Fruit fly (Drosophila melanogaster): ENCODE data around the gene Inx5.

Gene Inx5

DNA sequence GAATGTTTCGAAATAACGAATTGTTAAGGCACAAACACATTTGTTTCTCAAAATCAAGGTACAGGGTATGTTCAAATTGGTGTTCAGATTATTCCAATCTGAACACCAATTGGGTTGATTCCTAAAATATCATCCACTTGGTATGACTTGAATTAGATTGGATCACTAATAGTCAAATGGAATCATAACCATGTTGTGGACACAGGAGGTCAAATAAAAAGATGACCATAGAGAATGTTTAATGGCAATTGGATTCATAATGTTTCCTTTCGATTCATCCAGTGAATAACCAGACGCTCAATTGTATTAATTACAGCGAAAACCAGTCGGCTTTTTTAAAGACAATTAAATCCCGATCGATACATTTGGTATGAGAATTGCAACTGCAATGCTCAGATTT, 20.4 kb upstream of the Inx5 start:
- no peak for TF ChIP-seq vri (GFP tag; optimal IDR thresholded peaks at IDR 0.05)
- no peak for TF ChIP-seq Hr39 (GFP tag; optimal IDR thresholded peaks at IDR 0.05)
- no peak for TF ChIP-seq Sox14 (GFP tag; optimal IDR thresholded peaks at IDR 0.05)
- TF ChIP-seq CG11294 (GFP tag; IDR thresholded peaks at IDR 0.05), result no peak
- TF ChIP-seq CG9139 (GFP tag; optimal IDR thresholded peaks at IDR 0.05), result no peak
- no peak for TF ChIP-seq CG7368 (GFP tag; optimal IDR thresholded peaks at IDR 0.05)
- TF ChIP-seq dac (GFP tag; optimal IDR thresholded peaks at IDR 0.05), result no peak
- TF ChIP-seq CG8632 (GFP tag; optimal IDR thresholded peaks at IDR 0.05), result no peak
- no peak for TF ChIP-seq CG34406 (GFP tag; optimal IDR thresholded peaks at IDR 0.05)
- no peak for TF ChIP-seq CG10669 (GFP tag; optimal IDR thresholded peaks at IDR 0.05)
- TF ChIP-seq Eip93F (GFP tag; optimal IDR thresholded peaks at IDR 0.05), result no peak

DNA sequence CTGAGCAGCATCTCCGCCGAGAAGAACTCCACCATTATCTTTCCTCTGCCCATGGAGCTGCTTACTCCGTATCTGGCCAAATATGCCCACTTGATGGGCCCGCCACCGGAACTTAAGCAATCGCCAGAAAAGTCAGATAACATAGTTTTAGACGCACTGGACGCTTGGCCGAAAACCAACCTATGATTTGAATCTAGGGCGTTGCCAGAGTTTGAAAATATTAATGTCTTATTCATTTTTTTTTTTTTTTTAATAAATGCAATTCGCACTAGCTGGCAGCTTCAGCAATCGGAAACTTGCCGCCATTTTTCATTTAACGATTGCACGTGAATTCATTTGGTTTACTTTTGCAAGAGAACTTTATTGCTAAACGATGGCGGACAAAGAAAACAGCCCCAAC, 19.2 kb upstream of the Inx5 start, which contains the start of gene HP1D3csd:
HP1D3csd (plus strand) TSS at position 312 of the 400 bp plus-strand sequence.
- TF ChIP-seq CG3032 (tag; optimal IDR thresholded peaks at IDR 0.05) (peak; percentile 10), Hr39 (GFP tag; optimal IDR thresholded peaks at IDR 0.05) (no peak), CG9139 (GFP tag; optimal IDR thresholded peaks at IDR 0.05) (no peak), CG6163 (GFP tag; IDR thresholded peaks at IDR 0.05) (peak; percentile 63; the same call in 2 of the 3 replicates), Gug (GFP tag; IDR thresholded peaks at IDR 0.05) (peak; percentile 22; the same call in 1 of the 2 replicates), eg (GFP tag; IDR thresholded peaks at IDR 0.05) (peak; percentile 48; the same call in 2 of the 3 replicates), Eip78C (GFP tag) (peak; percentile 74), CG34406 (GFP tag; optimal IDR thresholded peaks at IDR 0.05) (no peak), ss (GFP tag; optimal IDR thresholded peaks at IDR 0.05) (peak in 1 of 2 experiments; percentile 10), CG6792 (GFP tag; optimal IDR thresholded peaks at IDR 0.05) (no peak)

DNA sequence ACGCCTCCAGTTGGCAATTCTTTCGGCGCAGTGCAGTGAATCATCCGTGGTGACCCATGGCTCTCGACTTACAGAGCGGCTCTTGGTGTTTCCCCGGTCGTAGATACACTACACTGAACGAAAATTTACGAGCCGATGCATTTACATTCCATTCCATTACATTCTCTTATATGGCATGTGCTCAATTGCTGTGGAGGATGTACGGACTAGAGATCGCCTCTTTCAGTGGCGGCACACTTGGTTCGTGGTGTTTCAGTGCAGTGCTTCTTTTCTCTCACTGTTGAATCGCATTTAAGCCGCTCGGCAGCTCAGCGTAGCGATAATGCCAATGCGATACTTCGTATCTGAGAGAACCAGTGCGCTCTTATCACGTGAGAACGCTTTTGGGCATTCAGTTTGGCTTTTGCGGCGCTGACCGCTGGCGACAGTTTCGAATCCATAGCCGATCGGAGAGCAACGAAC, 17.0 kb upstream of the Inx5 start, which contains the start of gene Mec2:
Mec2 (plus strand) TSS at position 412 of the 462 bp plus-strand sequence.
- TF ChIP-seq CG11294 (GFP tag; IDR thresholded peaks at IDR 0.05) (0 out of 2 replicates have a peak, but pooled peaks have one; percentile 26), CG8319 (GFP tag; optimal IDR thresholded peaks at IDR 0.05) (peak; percentile 53), CG10669 (GFP tag; optimal IDR thresholded peaks at IDR 0.05) (peak; percentile 67), CG16779 (tag; optimal IDR thresholded peaks at IDR 0.05) (peak; percentile 52), salr (GFP tag; optimal IDR thresholded peaks at IDR 0.05) (peak; percentile 36 to 67), ss (GFP tag; optimal IDR thresholded peaks at IDR 0.05) (peak; percentile 12 to 71), CG6792 (GFP tag; optimal IDR thresholded peaks at IDR 0.05) (peak; percentile 83), Gug (GFP tag; IDR thresholded peaks at IDR 0.05) (peak; percentile 45), fd85E (GFP tag; optimal IDR thresholded peaks at IDR 0.05) (no peak), Hr38 (GFP tag; optimal IDR thresholded peaks at IDR 0.05) (no peak), Smox (GFP tag; optimal IDR thresholded peaks at IDR 0.05) (peak; percentile 82), CG6276 (GFP tag; optimal IDR thresholded peaks at IDR 0.05) (no peak), dac (GFP tag; optimal IDR thresholded peaks at IDR 0.05) (peak; percentile 10), net (GFP tag; optimal IDR thresholded peaks at IDR 0.05) (peak; percentile 69), OdsH (GFP tag; optimal IDR thresholded peaks at IDR 0.05) (peak; percentile 83), CG11762 (GFP tag; optimal IDR thresholded peaks at IDR 0.05; ENCODE audit: insufficient read depth) (peak; percentile 37), Sox102F (GFP tag; optimal IDR thresholded peaks at IDR 0.05) (peak; percentile 79), fd59A (GFP tag; optimal IDR thresholded peaks at IDR 0.05) (peak; percentile 63), Eip93F (GFP tag; optimal IDR thresholded peaks at IDR 0.05) (peak; percentile 68), Blimp-1 (GFP tag; optimal IDR thresholded peaks at IDR 0.05) (peak; percentile 43), CG1621 (tag; optimal IDR thresholded peaks at IDR 0.05) (peak; percentile 74), CG6854 (GFP tag; optimal IDR thresholded peaks at IDR 0.05) (no peak), CG11902 (GFP tag; optimal IDR thresholded peaks at IDR 0.05) (peak; percentile 37), CG6163 (GFP tag; IDR thresholded peaks at IDR 0.05) (peak; percentile 82), Ets96B (tag; optimal IDR thresholded peaks at IDR 0.05) (peak; percentile 62), CG31627 (GFP tag; optimal IDR thresholded peaks at IDR 0.05) (peak; percentile 88), vri (GFP tag; optimal IDR thresholded peaks at IDR 0.05) (peak; percentile 60), lz (GFP tag; optimal IDR thresholded peaks at IDR 0.05) (peak; percentile 82), Met (GFP tag; optimal IDR thresholded peaks at IDR 0.05) (peak; percentile 80), Ets21C (GFP tag; optimal IDR thresholded peaks at IDR 0.05) (peak; percentile 77), CG3032 (tag; optimal IDR thresholded peaks at IDR 0.05) (peak; percentile 61), CG6808 (GFP tag; optimal IDR thresholded peaks at IDR 0.05) (peak; percentile 57), Eip78C (GFP tag) (peak; percentile 91), CG8119 (GFP tag; IDR thresholded peaks at IDR 0.05) (peak; percentile 55; the same call in 1 of the 3 replicates), dsx (GFP tag; optimal IDR thresholded peaks at IDR 0.05; ENCODE audit: poor library complexity, severe bottlenecking) (peak; percentile 68), CG32006 (GFP tag; optimal IDR thresholded peaks at IDR 0.05) (peak; percentile 75), spab (GFP tag; optimal IDR thresholded peaks at IDR 0.05) (peak; percentile 59), Hr4 (GFP tag; optimal IDR thresholded peaks at IDR 0.05) (peak; percentile 73), CG34406 (GFP tag; optimal IDR thresholded peaks at IDR 0.05) (peak; percentile 73)
